Fruit fly (Drosophila melanogaster): ENCODE data around the gene Hrs.

dm6 chr2L:2729882-2730281 lies 9.9 kb upstream of the Hrs start:
- TF ChIP-seq pan (optimal IDR thresholded peaks at IDR 0.05) (no peak), usp (GFP tag; optimal IDR thresholded peaks at IDR 0.05) (no peak)

Measured in whole organism.